Fruit fly (Drosophila melanogaster) whole organism, embryonic: ENCODE measurements around the gene Tlk.

Experiments
- Adf1 ChIP-seq: fragments of 200-800 bp; sonication (Bioruptor generic); IDR thresholded peaks from 2 replicates; pipeline ENCODE4 v1.3.6; 2022; ENCODE audit warnings: missing biosample characterization, missing genetic modification characterization
- Atf6 ChIP-seq: fragments of 200-800 bp; sonication (Bioruptor generic); IDR thresholded peaks from 2 replicates; pipeline ENCODE4 v1.3.6; 2022; ENCODE audit warnings: missing biosample characterization, missing genetic modification characterization
- CG11085 ChIP-seq: fragments of 200-800 bp; sonication (Bioruptor generic); IDR thresholded peaks from 2 replicates; pipeline ENCODE4 v1.3.6; 2022; ENCODE audit warnings: missing biosample characterization, missing genetic modification characterization
- CG11695 ChIP-seq: fragments of 200-800 bp; sonication (Bioruptor generic); IDR thresholded peaks from 3 replicates; pipeline ENCODE4 v1.3.6; 2022; ENCODE audit warnings: missing biosample characterization, missing genetic modification characterization
- CG11723 ChIP-seq: fragments of 200-800 bp; sonication (Bioruptor generic); optimal IDR thresholded peaks from 2 replicates; lab custom pipeline; 2017; ENCODE audit warnings: missing biosample characterization, mild to moderate bottlenecking, missing genetic modification characterization
- CG12104 ChIP-seq: fragments of 200-800 bp; sonication (Bioruptor generic); optimal IDR thresholded peaks from 3 replicates; lab custom pipeline; 2016; ENCODE audit warnings: missing biosample characterization, missing genetic modification characterization
- CG13296 ChIP-seq: fragments of 200-800 bp; sonication (Bioruptor generic); optimal IDR thresholded peaks from 3 replicates; lab custom pipeline; 2018; ENCODE audit warnings: missing biosample characterization, mild to moderate bottlenecking, missing genetic modification characterization
- CG13624 ChIP-seq: fragments of 200-800 bp; sonication (Bioruptor generic); optimal IDR thresholded peaks from 2 replicates; lab custom pipeline; 2016; ENCODE audit warnings: missing biosample characterization, missing genetic modification characterization
- CG17186 ChIP-seq: fragments of 200-800 bp; sonication (Bioruptor generic); optimal IDR thresholded peaks from 3 replicates; lab custom pipeline; 2017; ENCODE audit warnings: missing biosample characterization, missing genetic modification reagents, missing genetic modification characterization
- CG1792 ChIP-seq: fragments of 200-800 bp; sonication (Bioruptor generic); optimal IDR thresholded peaks from 2 replicates; lab custom pipeline; 2016; ENCODE audit warnings: missing biosample characterization, missing genetic modification characterization
- CG33557 ChIP-seq: fragments of 200-800 bp; sonication (Bioruptor generic); optimal IDR thresholded peaks from 2 replicates; lab custom pipeline; 2019; ENCODE audit warnings: missing biosample characterization, mild to moderate bottlenecking, missing genetic modification characterization, moderate library complexity
- CG3995 ChIP-seq: fragments of 200-800 bp; sonication (Bioruptor generic); optimal IDR thresholded peaks from 3 replicates; lab custom pipeline; 2016; ENCODE audit warnings: missing biosample characterization, missing genetic modification characterization
- CG4328 ChIP-seq: fragments of 200-800 bp; sonication (Bioruptor generic); optimal IDR thresholded peaks from 3 replicates; lab custom pipeline; 2017; ENCODE audit warnings: missing biosample characterization, missing genetic modification reagents, missing genetic modification characterization
- CG5245 ChIP-seq: fragments of 200-800 bp; sonication (Bioruptor generic); optimal IDR thresholded peaks from 3 replicates; lab custom pipeline; 2016; ENCODE audit warnings: missing biosample characterization, missing genetic modification characterization
- CG6689 ChIP-seq: fragments of 200-800 bp; sonication (Bioruptor generic); IDR thresholded peaks from 2 replicates; pipeline ENCODE4 v1.3.6; 2022; ENCODE audit warnings: missing biosample characterization, missing genetic modification characterization
- CG7556 ChIP-seq: fragments of 200-800 bp; sonication (Bioruptor generic); optimal IDR thresholded peaks from 2 replicates; lab custom pipeline; 2017; ENCODE audit warnings: missing biosample characterization, mild to moderate bottlenecking, missing genetic modification characterization
- CG8359 ChIP-seq: fragments of 200-800 bp; sonication (Bioruptor generic); optimal IDR thresholded peaks from 2 replicates; lab custom pipeline; 2017; ENCODE audit warnings: missing biosample characterization, mild to moderate bottlenecking, missing genetic modification characterization, borderline replicate concordance
- CG8478 ChIP-seq: fragments of >200 bp; optimal IDR thresholded peaks from 2 replicates; lab custom pipeline; 2018
- CG8765 ChIP-seq: fragments of 200-800 bp; sonication (Bioruptor generic); IDR thresholded peaks from 2 replicates; pipeline ENCODE4 v1.3.6; 2022; ENCODE audit warnings: missing biosample characterization, missing genetic modification characterization
- CG9727 ChIP-seq: fragments of 200-800 bp; sonication (Bioruptor generic); optimal IDR thresholded peaks from 3 replicates; lab custom pipeline; 2017; ENCODE audit warnings: missing biosample characterization, mild to moderate bottlenecking, missing genetic modification characterization
- CG9817 ChIP-seq: fragments of 200-800 bp; sonication (Bioruptor generic); optimal IDR thresholded peaks from 2 replicates; lab custom pipeline; 2018; ENCODE audit warnings: missing biosample characterization, mild to moderate bottlenecking, missing genetic modification characterization, moderate library complexity
- CHES-1-like ChIP-seq: fragments of 200-800 bp; sonication (Bioruptor generic); optimal IDR thresholded peaks from 2 replicates; lab custom pipeline; 2016; ENCODE audit warnings: missing biosample characterization, missing genetic modification characterization
- Dad ChIP-seq: fragments of 200-800 bp; sonication (Bioruptor generic); optimal IDR thresholded peaks from 3 replicates; lab custom pipeline; 2016; ENCODE audit warnings: missing biosample characterization, missing genetic modification characterization
- Dbx ChIP-seq: fragments of 200-800 bp; sonication (Bioruptor generic); IDR thresholded peaks from 3 replicates; pipeline ENCODE4 v1.3.6; 2022; ENCODE audit warnings: missing biosample characterization, missing genetic modification characterization
- Doc3 ChIP-seq: fragments of 200-800 bp; sonication (Bioruptor generic); IDR thresholded peaks from 3 replicates; pipeline ENCODE4 v1.3.6; 2022; ENCODE audit warnings: missing biosample characterization, missing genetic modification characterization; ENCODE audit not compliant: partially characterized antibody
- Med ChIP-seq: fragments of 200-800 bp; sonication (Bioruptor generic); peaks from one replicate; lab custom pipeline; 2016; ENCODE audit warnings: missing biosample characterization, missing genetic modification characterization, mild to moderate bottlenecking, inconsistent platforms, moderate library complexity
- Oaz ChIP-seq: fragments of 200-800 bp; sonication (Bioruptor generic); IDR thresholded peaks from 2 replicates; pipeline ENCODE4 v1.3.6; 2022; ENCODE audit warnings: missing biosample characterization, missing genetic modification characterization
- Pdp1 ChIP-seq, 2 experiments: fragments of 200-800 bp; sonication (Bioruptor generic); optimal IDR thresholded peaks; 3 replicates each; lab custom pipeline; 2016; ENCODE audit warnings: missing biosample characterization in 2 of 2, missing genetic modification characterization in 2 of 2, mild to moderate bottlenecking in 1 of 2, moderate library complexity in 1 of 2
- abd-A ChIP-seq: fragments of 200-800 bp; sonication (Bioruptor generic); optimal IDR thresholded peaks from 3 replicates; lab custom pipeline; 2019; ENCODE audit warnings: missing biosample characterization, mild to moderate bottlenecking, missing genetic modification characterization, moderate library complexity
- ash1 ChIP-seq: fragments of 200-800 bp; sonication (Bioruptor generic); optimal IDR thresholded peaks from 2 replicates; lab custom pipeline; 2018; ENCODE audit warnings: missing biosample characterization, mild to moderate bottlenecking, missing genetic modification characterization
- exex ChIP-seq: fragments of 200-800 bp; sonication (Bioruptor generic); optimal IDR thresholded peaks from 4 replicates; lab custom pipeline; 2018; ENCODE audit warnings: missing biosample characterization, mild to moderate bottlenecking, missing genetic modification characterization, moderate library complexity
- fd3F ChIP-seq: fragments of 200-800 bp; sonication (Bioruptor generic); optimal IDR thresholded peaks from 2 replicates; lab custom pipeline; 2018; ENCODE audit warnings: missing biosample characterization, mild to moderate bottlenecking, missing genetic modification characterization, moderate library complexity
- gt ChIP-seq: fragments of 200-800 bp; sonication (Bioruptor generic); IDR thresholded peaks from 2 replicates; pipeline ENCODE4 v1.3.6; 2022; ENCODE audit warnings: missing biosample characterization, missing genetic modification characterization
- hbn ChIP-seq: fragments of 200-800 bp; sonication (Bioruptor generic); IDR thresholded peaks from 2 replicates; pipeline ENCODE4 v1.3.6; 2022; ENCODE audit warnings: missing biosample characterization, missing genetic modification characterization; ENCODE audit not compliant: partially characterized antibody
- her ChIP-seq: fragments of 200-800 bp; sonication (Bioruptor generic); optimal IDR thresholded peaks from 2 replicates; lab custom pipeline; 2016; ENCODE audit warnings: missing biosample characterization, missing genetic modification characterization
- hkb ChIP-seq, 2 experiments: fragments of 200-800 bp in 1 of 2; fragments of >200 bp in 1 of 2; sonication (Bioruptor generic) in 1 of 2; IDR thresholded peaks in 1 of 2; optimal IDR thresholded peaks in 1 of 2; 2 replicates each; pipeline versions ENCODE4 v1.3.6 to Lab custom; 2017 to 2022; ENCODE audit warnings: missing biosample characterization in 1 of 2, missing genetic modification characterization in 1 of 2
- lbe ChIP-seq: fragments of 200-800 bp; sonication (Bioruptor generic); optimal IDR thresholded peaks from 2 replicates; lab custom pipeline; 2016; ENCODE audit warnings: missing biosample characterization, mild to moderate bottlenecking, missing genetic modification characterization
- maf-S ChIP-seq: fragments of 200-800 bp; sonication (Bioruptor generic); optimal IDR thresholded peaks from 2 replicates; lab custom pipeline; 2016; ENCODE audit warnings: missing biosample characterization, missing genetic modification characterization
- mld ChIP-seq: fragments of 200-800 bp; sonication (Bioruptor generic); IDR thresholded peaks from 3 replicates; pipeline ENCODE4 v1.3.6; 2022; ENCODE audit warnings: missing biosample characterization, missing genetic modification characterization; ENCODE audit not compliant: partially characterized antibody
- schlank ChIP-seq: fragments of 200-800 bp; sonication (Bioruptor generic); optimal IDR thresholded peaks from 2 replicates; lab custom pipeline; 2018; ENCODE audit warnings: missing biosample characterization, mild to moderate bottlenecking, missing genetic modification characterization
- scrt ChIP-seq: fragments of 200-800 bp; sonication (Bioruptor generic); optimal IDR thresholded peaks from 2 replicates; lab custom pipeline; 2018; ENCODE audit warnings: missing biosample characterization, mild to moderate bottlenecking, missing genetic modification characterization, moderate library complexity
- slbo ChIP-seq: fragments of 200-800 bp; sonication (Bioruptor generic); IDR thresholded peaks from 2 replicates; pipeline ENCODE4 v1.3.6; 2022; ENCODE audit warnings: missing biosample characterization, missing genetic modification characterization
- tx ChIP-seq: fragments of 200-800 bp; sonication (Bioruptor generic); optimal IDR thresholded peaks from 2 replicates; lab custom pipeline; 2016; ENCODE audit warnings: missing biosample characterization, missing genetic modification characterization
- unpg ChIP-seq: fragments of 200-800 bp; sonication (Bioruptor generic); optimal IDR thresholded peaks from 3 replicates; lab custom pipeline; 2018; ENCODE audit warnings: missing biosample characterization, mild to moderate bottlenecking, missing genetic modification characterization, moderate library complexity
- wdn ChIP-seq: fragments of 200-800 bp; sonication (Bioruptor generic); IDR thresholded peaks from 2 replicates; pipeline ENCODE4 v1.3.6; 2022; ENCODE audit warnings: missing biosample characterization, missing genetic modification characterization

Gene Tlk

DNA sequence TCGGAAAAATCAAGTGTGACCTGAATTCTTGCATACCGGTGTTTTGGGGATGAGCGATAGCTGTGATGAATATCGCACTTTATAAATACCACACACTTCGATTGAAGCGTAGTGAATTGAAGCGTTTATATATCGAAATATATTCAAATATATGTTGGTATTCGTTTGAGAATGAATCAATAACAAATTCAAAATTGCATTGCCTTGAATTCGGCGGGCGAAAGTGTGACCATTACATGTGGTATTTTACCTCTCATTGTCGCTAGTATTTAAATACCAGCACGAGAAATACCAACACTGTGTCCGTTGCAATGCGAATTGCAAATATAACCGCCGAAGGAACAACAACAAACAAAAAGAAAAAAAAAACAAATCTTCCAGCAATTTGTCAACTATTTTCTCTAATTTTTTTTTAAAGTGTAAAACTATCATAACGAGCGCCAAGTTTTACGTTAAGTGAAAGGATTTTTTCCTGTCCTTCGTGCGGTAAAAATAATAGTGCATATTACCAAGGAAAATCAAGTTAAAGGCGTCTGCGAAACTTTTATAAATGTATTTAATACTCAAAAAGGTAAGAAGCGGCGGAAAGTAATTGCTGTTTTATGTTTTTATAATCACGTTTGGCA, 48.2 kb upstream of the Tlk start, which contains the start of the genes Parg and Mnt (continued):
- TF ChIP-seq hbn (GFP tag; lab: Robert Waterston, UW), result peak; percentile 56; the same call in 1 of the 2 replicates

DNA sequence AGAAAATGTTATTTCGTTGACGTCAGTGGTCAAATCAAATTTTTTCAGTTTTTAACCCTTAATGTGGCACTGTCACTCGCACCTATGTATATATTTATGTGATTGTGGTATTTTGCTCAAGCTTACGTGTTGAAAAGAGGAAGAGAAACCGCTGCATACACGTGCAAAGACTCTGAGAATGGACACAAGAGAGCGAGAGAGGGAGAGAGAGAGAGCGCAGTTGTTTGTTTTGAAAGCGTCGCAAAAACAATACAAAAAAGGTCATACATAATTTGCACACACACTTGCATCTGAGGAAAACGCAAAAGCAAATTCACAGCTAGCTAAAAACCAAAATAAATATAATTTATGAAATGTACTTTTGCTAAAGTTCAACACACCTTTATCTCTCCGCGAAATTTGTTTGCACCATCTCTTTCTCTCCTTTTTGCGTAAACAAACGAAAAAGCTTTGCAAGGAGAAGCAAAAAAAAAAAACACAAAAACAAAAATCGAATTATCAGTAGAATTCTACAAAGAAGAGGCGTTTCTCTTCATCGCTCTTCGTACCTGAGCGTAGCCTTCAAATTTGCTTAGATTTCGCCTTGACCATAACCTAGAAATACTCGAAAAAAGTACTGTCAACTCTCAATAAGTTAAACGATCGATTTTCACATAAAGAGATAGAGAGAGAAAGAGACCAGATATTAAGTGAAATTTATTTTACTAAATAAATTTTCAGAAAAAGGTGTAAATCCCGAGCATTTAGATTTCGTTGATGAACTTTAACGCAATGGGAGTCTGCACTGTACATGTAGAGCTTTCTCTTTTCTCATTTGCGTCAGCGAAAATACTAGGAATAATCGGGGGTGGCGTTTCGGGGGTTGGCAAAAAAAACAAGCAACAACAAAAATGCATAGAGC, 47.5 kb upstream of the Tlk start:
- TF ChIP-seq CG3995 (GFP tag; lab: Kevin White, UChicago) (no peak), Oaz (GFP tag; lab: Robert Waterston, UW) (no peak), Dad (GFP tag; lab: Kevin White, UChicago) (peak; percentile 3), Atf6 (GFP tag; lab: Robert Waterston, UW) (peak; percentile 75), CG17186 (GFP tag; lab: Kevin White, UChicago) (no peak), CG8359 (GFP tag; lab: Kevin White, UChicago) (no peak), CG11695 (GFP tag; lab: Robert Waterston, UW) (0 out of 3 replicates have a peak, but pooled peaks have one; percentile 22), schlank (peak; percentile 10), CHES-1-like (GFP tag; lab: Kevin White, UChicago) (peak; percentile 45), tx (GFP tag; lab: Kevin White, UChicago) (peak; percentile 11), CG9817 (tag; lab: Kevin White, UChicago) (peak; percentile 47), gt (GFP tag; lab: Robert Waterston, UW) (no peak), Adf1 (GFP tag; lab: Robert Waterston, UW) (peak; percentile 27; the same call in 1 of the 2 replicates), ash1 (no peak), Dbx (GFP tag; lab: Robert Waterston, UW) (peak; percentile 87), CG8478 (lab: Kevin White, UChicago) (no peak), CG13296 (GFP tag; lab: Kevin White, UChicago) (peak; percentile 27), fd3F (no peak), CG12104 (GFP tag; lab: Kevin White, UChicago) (no peak), hkb (optimal IDR thresholded peaks at IDR 0.05; lab: Kevin White, UChicago) (no peak), hkb (GFP tag; IDR thresholded peaks at IDR 0.05; lab: Robert Waterston, UW) (no peak), CG6689 (peak; percentile 46), exex (tag; lab: Kevin White, UChicago) (no peak), CG11085 (GFP tag; lab: Robert Waterston, UW) (peak; percentile 52; the same call in 1 of the 2 replicates), abd-A (peak; percentile 22), scrt (peak; percentile 16), slbo (GFP tag; lab: Robert Waterston, UW) (peak; percentile 86), lbe (GFP tag; lab: Kevin White, UChicago) (no peak), wdn (GFP tag; lab: Robert Waterston, UW) (peak; percentile 67), CG11723 (GFP tag; lab: Kevin White, UChicago) (no peak), CG1792 (GFP tag; lab: Kevin White, UChicago) (peak; percentile 12), Doc3 (GFP tag; lab: Robert Waterston, UW) (no peak), CG33557 (GFP tag; lab: Kevin White, UChicago) (no peak), Pdp1 (GFP tag; optimal IDR thresholded peaks at IDR 0.05; lab: Kevin White, UChicago) (peak; percentile 8 to 50), CG9727 (GFP tag; lab: Kevin White, UChicago) (peak; percentile 37), her (GFP tag; lab: Kevin White, UChicago) (peak; percentile 9), CG8765 (GFP tag; lab: Robert Waterston, UW) (peak; percentile 17; the same call in 1 of the 2 replicates), unpg (peak; percentile 1), mld (GFP tag; lab: Robert Waterston, UW) (no peak), maf-S (GFP tag; lab: Kevin White, UChicago) (no peak), CG5245 (GFP tag; lab: Kevin White, UChicago) (no peak), CG7556 (GFP tag; lab: Kevin White, UChicago) (peak; percentile 27), Med (peak; percentile 93), CG4328 (no peak), CG13624 (GFP tag; lab: Kevin White, UChicago) (peak; percentile 59)
